Fruit fly (Drosophila melanogaster): Measurements from ENCODE around the gene unc-13-4A.

Gene unc-13-4A

dm6 chr3L:7319768-7320167 lies 7.1 kb upstream of the unc-13-4A start, which contains the start of gene CG8607:
Gene CG8607 (plus strand): TSS chr3L:7320068.
- TF ChIP-seq CG12605 (GFP tag; IDR thresholded peaks at IDR 0.05) (no peak), CG14655 (GFP tag; optimal IDR thresholded peaks at IDR 0.05) (no peak), CG15710 (tag; optimal IDR thresholded peaks at IDR 0.05) (no peak), D1 (tag; optimal IDR thresholded peaks at IDR 0.05) (no peak), Pif1B (GFP tag; optimal IDR thresholded peaks at IDR 0.05) (no peak), gl (tag; optimal IDR thresholded peaks at IDR 0.05) (no peak), CG34367 (tag; optimal IDR thresholded peaks at IDR 0.05) (no peak), rn (GFP tag; IDR thresholded peaks at IDR 0.05) (no peak), CG9948 (tag; optimal IDR thresholded peaks at IDR 0.05) (no peak), CG17806 (tag; optimal IDR thresholded peaks at IDR 0.05) (no peak), CG10348 (GFP tag; IDR thresholded peaks at IDR 0.05) (no peak), Snoo (tag; optimal IDR thresholded peaks at IDR 0.05) (no peak), CG4496 (GFP tag; IDR thresholded peaks at IDR 0.05) (no peak), CG32121 (GFP tag; IDR thresholded peaks at IDR 0.05) (no peak), CG8301 (tag; optimal IDR thresholded peaks at IDR 0.05) (no peak), CG8159 (tag; optimal IDR thresholded peaks at IDR 0.05) (no peak), CG13204 (GFP tag; optimal IDR thresholded peaks at IDR 0.05) (no peak), fd96Ca (GFP tag; IDR thresholded peaks at IDR 0.05) (no peak), Ets98B (GFP tag; IDR thresholded peaks at IDR 0.05) (no peak)

- no peak for TF ChIP-seq CG17806 (tag; optimal IDR thresholded peaks at IDR 0.05)
- no peak for TF ChIP-seq CG8159 (tag; optimal IDR thresholded peaks at IDR 0.05)
- TF ChIP-seq rn (GFP tag; IDR thresholded peaks at IDR 0.05): no peak
- TF ChIP-seq gl (tag; optimal IDR thresholded peaks at IDR 0.05): no peak
- TF ChIP-seq Pif1B (GFP tag; optimal IDR thresholded peaks at IDR 0.05): no peak
- TF ChIP-seq Ets98B (GFP tag; IDR thresholded peaks at IDR 0.05): no peak
- TF ChIP-seq CG14655 (GFP tag; optimal IDR thresholded peaks at IDR 0.05): no peak
- no peak for TF ChIP-seq CG4496 (GFP tag; IDR thresholded peaks at IDR 0.05)
- no peak for TF ChIP-seq Snoo (tag; optimal IDR thresholded peaks at IDR 0.05)
- no peak for TF ChIP-seq CG34367 (tag; optimal IDR thresholded peaks at IDR 0.05)
- no peak for TF ChIP-seq CG10348 (GFP tag; IDR thresholded peaks at IDR 0.05)
- no peak for TF ChIP-seq fd96Ca (GFP tag; IDR thresholded peaks at IDR 0.05)
- no peak for TF ChIP-seq CG9948 (tag; optimal IDR thresholded peaks at IDR 0.05)
- no peak for TF ChIP-seq CG13204 (GFP tag; optimal IDR thresholded peaks at IDR 0.05)
- TF ChIP-seq CG12605 (GFP tag; IDR thresholded peaks at IDR 0.05): no peak
Measured at dm6 chr3L:7314133-7314532, 1.4 kb upstream of the unc-13-4A start.

dm6 chr3L:7313559-7314132 lies 950 bp upstream of the unc-13-4A start:
- TF ChIP-seq EcR (GFP tag; optimal IDR thresholded peaks at IDR 0.05) (no peak), Snoo (tag; optimal IDR thresholded peaks at IDR 0.05) (no peak), CG13204 (GFP tag; optimal IDR thresholded peaks at IDR 0.05) (no peak), rn (GFP tag; IDR thresholded peaks at IDR 0.05) (no peak), CG14655 (GFP tag; optimal IDR thresholded peaks at IDR 0.05) (no peak), D1 (tag; optimal IDR thresholded peaks at IDR 0.05) (no peak), CG8301 (tag; optimal IDR thresholded peaks at IDR 0.05) (no peak), Pif1A (GFP tag; optimal IDR thresholded peaks at IDR 0.05) (no peak), CG32121 (GFP tag; IDR thresholded peaks at IDR 0.05) (no peak), CG8159 (tag; optimal IDR thresholded peaks at IDR 0.05) (no peak), CG15710 (tag; optimal IDR thresholded peaks at IDR 0.05) (no peak), Ets98B (GFP tag; IDR thresholded peaks at IDR 0.05) (no peak), CG17806 (tag; optimal IDR thresholded peaks at IDR 0.05) (no peak), CG9948 (tag; optimal IDR thresholded peaks at IDR 0.05) (no peak), fd96Ca (GFP tag; IDR thresholded peaks at IDR 0.05) (no peak), gl (tag; optimal IDR thresholded peaks at IDR 0.05) (no peak), CG34367 (tag; optimal IDR thresholded peaks at IDR 0.05) (no peak)

dm6 chr3L:7300660-7301059 lies 12.0 kb downstream of the unc-13-4A start:
- TF ChIP-seq CG8301 (tag; optimal IDR thresholded peaks at IDR 0.05): no peak
- no peak for TF ChIP-seq CG17806 (tag; optimal IDR thresholded peaks at IDR 0.05)
- TF ChIP-seq CG8159 (tag; optimal IDR thresholded peaks at IDR 0.05): no peak
- TF ChIP-seq Ets98B (GFP tag; IDR thresholded peaks at IDR 0.05): no peak
- no peak for TF ChIP-seq CG10348 (GFP tag; IDR thresholded peaks at IDR 0.05)
- TF ChIP-seq D1 (tag; optimal IDR thresholded peaks at IDR 0.05): no peak
- no peak for TF ChIP-seq CG13204 (GFP tag; optimal IDR thresholded peaks at IDR 0.05)
- TF ChIP-seq gl (tag; optimal IDR thresholded peaks at IDR 0.05): no peak
- TF ChIP-seq fd96Ca (GFP tag; IDR thresholded peaks at IDR 0.05): no peak
- TF ChIP-seq Snoo (tag; optimal IDR thresholded peaks at IDR 0.05): no peak
- TF ChIP-seq CG12605 (GFP tag; IDR thresholded peaks at IDR 0.05): no peak
- TF ChIP-seq rn (GFP tag; IDR thresholded peaks at IDR 0.05): no peak
- TF ChIP-seq EcR (GFP tag; optimal IDR thresholded peaks at IDR 0.05): no peak
- no peak for TF ChIP-seq CG34367 (tag; optimal IDR thresholded peaks at IDR 0.05)
- no peak for TF ChIP-seq CG4496 (GFP tag; IDR thresholded peaks at IDR 0.05)
- no peak for TF ChIP-seq Pif1A (GFP tag; optimal IDR thresholded peaks at IDR 0.05)
- TF ChIP-seq CG14655 (GFP tag; optimal IDR thresholded peaks at IDR 0.05): no peak
- TF ChIP-seq CG15710 (tag; optimal IDR thresholded peaks at IDR 0.05): no peak
- TF ChIP-seq Pif1B (GFP tag; optimal IDR thresholded peaks at IDR 0.05): no peak
- TF ChIP-seq CG32121 (GFP tag; IDR thresholded peaks at IDR 0.05): no peak

- no peak for TF ChIP-seq Ets98B (GFP tag; IDR thresholded peaks at IDR 0.05)
- TF ChIP-seq CG14655 (GFP tag; optimal IDR thresholded peaks at IDR 0.05): peak; percentile 45
- TF ChIP-seq CG8159 (tag; optimal IDR thresholded peaks at IDR 0.05): no peak
- TF ChIP-seq Pif1B (GFP tag; optimal IDR thresholded peaks at IDR 0.05): no peak
- TF ChIP-seq Pif1A (GFP tag; optimal IDR thresholded peaks at IDR 0.05): peak; percentile 16
- TF ChIP-seq fd96Ca (GFP tag; IDR thresholded peaks at IDR 0.05): 0 out of 3 replicates have a peak, but pooled peaks have one; percentile 8
- TF ChIP-seq CG12605 (GFP tag; IDR thresholded peaks at IDR 0.05): no peak
Measured at dm6 chr3L:7283541-7283940, 29.2 kb downstream of the unc-13-4A start.

Measured in whole organism, pupa.